Worm (Caenorhabditis elegans) whole organism, L4 larva: Measurements from ENCODE around the gene F21E9.2.

Experiments
- F26F4.8 ChIP-seq: fragments of 200-800 bp; sonication (Bioruptor generic); conservative IDR thresholded peaks from 2 replicates; pipeline ENCODE4 v1.3.6; 2022; ENCODE audit warnings: missing genetic modification characterization, missing compliant biosample characterization
- F37D6.2 ChIP-seq: sonication (generic microtip); optimal IDR thresholded peaks from 2 replicates; lab custom pipeline; 2016; ENCODE audit warnings: mild to moderate bottlenecking, missing genetic modification characterization, missing compliant biosample characterization
- F49E8.2 ChIP-seq: sonication (generic microtip); optimal IDR thresholded peaks from 2 replicates; lab custom pipeline; 2016; ENCODE audit warnings: missing compliant biosample characterization, mild to moderate bottlenecking, missing genetic modification characterization, borderline replicate concordance
- T20F7.1 ChIP-seq: fragments of 200-800 bp; sonication (Bioruptor generic); optimal IDR thresholded peaks from 2 replicates; lab custom pipeline; 2018; ENCODE audit warnings: mild to moderate bottlenecking, missing genetic modification characterization, missing compliant biosample characterization
- T26A8.4 ChIP-seq: fragments of 200-800 bp; sonication (Bioruptor generic); IDR thresholded peaks from 2 replicates; pipeline ENCODE4 v1.3.6; 2022; ENCODE audit warnings: missing genetic modification characterization, missing compliant biosample characterization
- Y48G9A.11 ChIP-seq: fragments of 200-800 bp; sonication (Bioruptor generic); IDR thresholded peaks from 2 replicates; pipeline ENCODE4 v1.3.6; 2022; ENCODE audit warnings: missing genetic modification reagents, missing genetic modification characterization, missing compliant biosample characterization
- Y75B8A.6 ChIP-seq: fragments of 200-800 bp; sonication (Bioruptor generic); IDR thresholded peaks from 2 replicates; pipeline ENCODE4 v1.3.6; 2022; ENCODE audit warnings: missing genetic modification reagents, missing genetic modification characterization, missing compliant biosample characterization
- ZK337.2 ChIP-seq: fragments of 200-800 bp; sonication (Bioruptor generic); IDR thresholded peaks from 2 replicates; pipeline ENCODE4 v1.3.6; 2022; ENCODE audit warnings: missing genetic modification reagents, missing genetic modification characterization, missing compliant biosample characterization
- ZK546.5 ChIP-seq, 2 experiments: sonication (generic microtip); optimal IDR thresholded peaks; 2 replicates each; lab custom pipeline; 2017; ENCODE audit warnings: missing biosample characterization in 2 of 2, missing genetic modification characterization in 2 of 2
- attf-4 ChIP-seq: sonication (generic microtip); optimal IDR thresholded peaks from 3 replicates; lab custom pipeline; 2017; ENCODE audit warnings: missing biosample characterization, missing genetic modification characterization
- ceh-20 ChIP-seq: fragments of 200-800 bp; sonication (Bioruptor generic); IDR thresholded peaks from 2 replicates; pipeline ENCODE4 v1.3.6; 2022; ENCODE audit warnings: missing genetic modification reagents, missing genetic modification characterization, missing compliant biosample characterization
- ceh-32 ChIP-seq: sonication (generic microtip); optimal IDR thresholded peaks from 2 replicates; lab custom pipeline; 2016; ENCODE audit warnings: mild to moderate bottlenecking, missing genetic modification characterization, missing compliant biosample characterization; ENCODE audit not compliant: poor library complexity
- ceh-44 ChIP-seq: fragments of 200-800 bp; sonication (Bioruptor generic); IDR thresholded peaks from 2 replicates; pipeline ENCODE4 v1.3.6; 2022; ENCODE audit warnings: missing genetic modification reagents, missing genetic modification characterization, missing compliant biosample characterization
- ceh-62 ChIP-seq: sonication (generic microtip); optimal IDR thresholded peaks from 2 replicates; lab custom pipeline; 2017; ENCODE audit warnings: missing biosample characterization, missing genetic modification characterization
- ceh-82 ChIP-seq: sonication (generic microtip); optimal IDR thresholded peaks from 2 replicates; lab custom pipeline; 2017; ENCODE audit warnings: missing biosample characterization, missing genetic modification characterization
- ces-1 ChIP-seq: fragments of 150-350 bp; sonication (generic microtip); optimal IDR thresholded peaks from 4 replicates; lab custom pipeline; 2014; ENCODE audit warnings: missing biosample characterization, missing genetic modification reagents, missing genetic modification characterization
- ctbp-1 ChIP-seq: fragments of 200-800 bp; sonication (Bioruptor generic); IDR thresholded peaks from 2 replicates; pipeline ENCODE4 v1.3.6; 2022; ENCODE audit warnings: missing genetic modification reagents, missing genetic modification characterization, missing compliant biosample characterization
- daf-12 ChIP-seq: fragments of 150-350 bp; optimal IDR thresholded peaks from 2 replicates; lab custom pipeline; 2014; ENCODE audit warnings: missing biosample characterization, missing genetic modification reagents, missing genetic modification characterization
- daf-16 ChIP-seq, 3 experiments: sonication (generic microtip); optimal IDR thresholded peaks; 2 replicates each; lab custom pipeline; 2016 to 2017; ENCODE audit warnings: missing genetic modification characterization in 3 of 3, missing genetic modification reagents in 3 of 3, mild to moderate bottlenecking in 2 of 3, missing compliant biosample characterization in 2 of 3, missing biosample characterization in 1 of 3, moderate library complexity in 1 of 3
- dmd-6 ChIP-seq: fragments of 200-800 bp; sonication (Bioruptor generic); IDR thresholded peaks from 2 replicates; pipeline ENCODE4 v1.3.6; 2022; ENCODE audit warnings: missing genetic modification reagents, missing genetic modification characterization, missing compliant biosample characterization
- dmd-8 ChIP-seq: fragments of 200-800 bp; sonication (Bioruptor generic); IDR thresholded peaks from 2 replicates; pipeline ENCODE4 v1.3.6; 2022; ENCODE audit warnings: missing genetic modification characterization, missing compliant biosample characterization
- dpl-1 ChIP-seq: fragments of 150-350 bp; optimal IDR thresholded peaks from 2 replicates; lab custom pipeline; 2014; ENCODE audit warnings: missing biosample characterization, missing genetic modification reagents, missing genetic modification characterization
- egl-27 ChIP-seq: sonication (generic microtip); optimal IDR thresholded peaks from 3 replicates; lab custom pipeline; 2017; ENCODE audit warnings: missing biosample characterization, missing genetic modification reagents, missing genetic modification characterization
- fkh-10 ChIP-seq: fragments of 150-350 bp; optimal IDR thresholded peaks from 2 replicates; lab custom pipeline; 2014; ENCODE audit warnings: missing biosample characterization, missing genetic modification reagents, missing genetic modification characterization
- hif-1 ChIP-seq, 2 experiments: sonication (generic microtip); optimal IDR thresholded peaks; 2 replicates each; lab custom pipeline; 2016 to 2017; ENCODE audit warnings: missing compliant biosample characterization in 2 of 2, missing genetic modification characterization in 2 of 2, missing genetic modification reagents in 2 of 2, missing genotype in 2 of 2, mild to moderate bottlenecking in 1 of 2
- hmg-1.1 ChIP-seq: fragments of 200-800 bp; sonication (Bioruptor generic); IDR thresholded peaks from 2 replicates; pipeline ENCODE4 v1.3.6; 2022; ENCODE audit warnings: missing genetic modification reagents, missing genetic modification characterization, missing compliant biosample characterization
- lin-13 ChIP-seq: fragments of 150-350 bp; optimal IDR thresholded peaks from 2 replicates; lab custom pipeline; 2014; ENCODE audit warnings: missing biosample characterization, missing genetic modification reagents, missing genetic modification characterization
- lin-29 ChIP-seq: fragments of 200-800 bp; sonication (Bioruptor generic); IDR thresholded peaks from 2 replicates; pipeline ENCODE4 v1.3.6; 2022; ENCODE audit warnings: missing genetic modification reagents, missing genetic modification characterization, missing compliant biosample characterization
- madf-5 ChIP-seq, 2 experiments: fragments of 200-800 bp; sonication (Bioruptor generic); IDR thresholded peaks; 2 replicates each; pipeline ENCODE4 v1.3.6; 2022; ENCODE audit warnings: missing compliant biosample characterization in 2 of 2, missing genetic modification characterization in 2 of 2
- mdt-29 ChIP-seq: fragments of 200-800 bp; sonication (Bioruptor generic); IDR thresholded peaks from 2 replicates; pipeline ENCODE4 v1.3.6; 2022; ENCODE audit warnings: missing genetic modification reagents, missing genetic modification characterization, missing compliant biosample characterization
- mxl-2 ChIP-seq: fragments of 200-800 bp; sonication (Bioruptor generic); conservative IDR thresholded peaks from 2 replicates; pipeline ENCODE4 v1.3.6; 2022; ENCODE audit warnings: missing genetic modification reagents, missing genetic modification characterization, missing compliant biosample characterization
- mxl-3 ChIP-seq: fragments of 200-800 bp; sonication (Bioruptor generic); optimal IDR thresholded peaks from 2 replicates; lab custom pipeline; 2018; ENCODE audit warnings: mild to moderate bottlenecking, missing genetic modification characterization, missing compliant biosample characterization
- nhr-237 ChIP-seq: sonication (generic microtip); optimal IDR thresholded peaks from 2 replicates; lab custom pipeline; 2017; ENCODE audit warnings: missing biosample characterization, missing genetic modification characterization
- nhr-42 ChIP-seq: fragments of 200-800 bp; sonication (Bioruptor generic); IDR thresholded peaks from 2 replicates; pipeline ENCODE4 v1.3.6; 2022; ENCODE audit warnings: missing genetic modification characterization, missing compliant biosample characterization
- nhr-48 ChIP-seq: sonication (generic microtip); optimal IDR thresholded peaks from 2 replicates; lab custom pipeline; 2016; ENCODE audit warnings: mild to moderate bottlenecking, missing genetic modification characterization, missing compliant biosample characterization
- nhr-76 ChIP-seq: fragments of 150-350 bp; optimal IDR thresholded peaks from 2 replicates; lab custom pipeline; 2014; ENCODE audit warnings: missing biosample characterization, missing genetic modification characterization
- pha-4 ChIP-seq, 2 experiments: fragments of 150-350 bp in 1 of 2; fragments of 200-800 bp in 1 of 2; sonication (Bioruptor generic) in 1 of 2; IDR thresholded peaks in 1 of 2; optimal IDR thresholded peaks in 1 of 2; 2 replicates each; pipeline versions ENCODE4 v1.3.6 to Lab custom; 2014 to 2022; ENCODE audit warnings: missing genetic modification characterization in 2 of 2, missing genetic modification reagents in 2 of 2, missing biosample characterization in 1 of 2, missing compliant biosample characterization in 1 of 2
- pqm-1 ChIP-seq: sonication (generic microtip); optimal IDR thresholded peaks from 2 replicates; lab custom pipeline; 2017; ENCODE audit warnings: missing biosample characterization, missing genetic modification characterization
- rbr-2 ChIP-seq: sonication (generic microtip); optimal IDR thresholded peaks from 2 replicates; lab custom pipeline; 2016; ENCODE audit warnings: missing genotype, missing genetic modification characterization, missing compliant biosample characterization
- snpc-1.2 ChIP-seq: fragments of 200-800 bp; sonication (Bioruptor generic); IDR thresholded peaks from 2 replicates; pipeline ENCODE4 v1.3.6; 2022; ENCODE audit warnings: missing genetic modification reagents, missing genetic modification characterization, missing compliant biosample characterization
- snpc-4 ChIP-seq: fragments of 150-350 bp; optimal IDR thresholded peaks from 2 replicates; lab custom pipeline; 2014; ENCODE audit warnings: missing biosample characterization, missing genetic modification characterization
- spr-1 ChIP-seq: sonication (generic microtip); optimal IDR thresholded peaks from 2 replicates; lab custom pipeline; 2016; ENCODE audit warnings: mild to moderate bottlenecking, missing genetic modification characterization, missing compliant biosample characterization
- spr-3 ChIP-seq: fragments of 200-800 bp; sonication (Bioruptor generic); optimal IDR thresholded peaks from 2 replicates; lab custom pipeline; 2018; ENCODE audit warnings: mild to moderate bottlenecking, missing genetic modification characterization, missing compliant biosample characterization
- unc-130 ChIP-seq: sonication (generic microtip); optimal IDR thresholded peaks from 2 replicates; lab custom pipeline; 2016; ENCODE audit warnings: missing genetic modification reagents, missing genetic modification characterization, missing compliant biosample characterization
- unc-39 ChIP-seq: sonication (generic microtip); optimal IDR thresholded peaks from 2 replicates; lab custom pipeline; 2017; ENCODE audit warnings: missing biosample characterization, missing genetic modification characterization
- unc-62 ChIP-seq, 3 experiments: fragments of 150-350 bp in 1 of 3; sonication (generic microtip); optimal IDR thresholded peaks in 2 of 3; peaks in 1 of 3; 1 replicate in 1 of 3; 2 replicates in 2 of 3; lab custom pipeline; 2014 to 2017; ENCODE audit warnings: missing biosample characterization in 3 of 3, missing genetic modification characterization in 3 of 3, missing genetic modification reagents in 3 of 3, missing genotype in 1 of 3
- zag-1 ChIP-seq: fragments of 150-350 bp; optimal IDR thresholded peaks from 2 replicates; lab custom pipeline; 2014; ENCODE audit warnings: missing biosample characterization, missing genetic modification characterization
- zfp-3 ChIP-seq: fragments of 200-800 bp; sonication (Bioruptor generic); conservative IDR thresholded peaks from 2 replicates; pipeline ENCODE4 v1.3.6; 2022; ENCODE audit warnings: missing genetic modification reagents, missing genetic modification characterization, missing compliant biosample characterization

The F21E9.2 gene

DNA sequence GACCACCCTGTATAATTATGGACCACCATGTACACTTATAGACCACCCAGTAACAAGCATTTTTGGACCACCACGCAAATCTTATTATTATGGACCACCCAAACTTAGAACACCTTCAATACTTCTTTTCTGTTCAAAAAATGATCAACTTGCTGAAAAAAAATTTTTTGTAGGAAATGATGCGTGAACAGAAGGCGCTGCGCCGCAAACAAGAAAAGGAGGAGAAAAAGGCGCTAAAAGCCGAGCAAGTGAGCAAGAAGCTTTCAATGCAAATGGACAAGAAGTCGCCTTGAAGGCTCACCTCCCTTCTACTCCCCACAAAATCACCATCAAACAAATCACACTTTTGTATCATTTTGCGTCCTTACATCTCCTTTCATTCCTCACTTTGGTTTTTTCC, 2.5 kb downstream of the F21E9.2 start:
- TF ChIP-seq unc-62 (GFP tag; optimal IDR thresholded peaks at IDR 0.05 in 1 of 2; lab: Kevin White, UChicago) (peak in 1 of 2 experiments; percentile 96), unc-62 (tag; optimal IDR thresholded peaks at IDR 0.05; lab: Kevin White, UChicago) (no peak), zag-1 (tag; lab: Kevin White, UChicago) (no peak)
- TF ChIP-seq, all 104 proteins: peak for 1

DNA sequence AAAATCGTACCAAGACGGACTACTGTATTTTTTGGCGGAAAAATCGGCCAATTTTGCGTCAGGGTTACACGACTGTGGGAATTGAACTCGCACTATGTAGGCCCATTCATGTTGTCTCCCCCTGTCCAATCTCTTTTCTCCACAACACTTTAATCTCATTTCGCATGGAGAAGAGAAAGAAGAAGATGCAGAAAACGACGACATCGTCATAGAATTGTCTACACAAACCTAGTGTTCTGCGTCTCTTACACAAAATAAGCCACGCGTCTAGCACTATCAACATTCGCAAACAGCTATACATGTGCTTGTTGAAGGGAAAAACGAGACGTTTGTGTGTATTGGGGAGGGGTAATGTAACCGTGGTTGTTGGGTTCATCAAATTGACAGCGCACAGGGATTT, 6.8 kb downstream of the F21E9.2 start:
- TF ChIP-seq spr-1 (tag; lab: Kevin White, UChicago), result peak; percentile 83
- no peak for TF ChIP-seq nhr-237 (tag; lab: Kevin White, UChicago)
- peak; percentile 96 for TF ChIP-seq mxl-3 (GFP tag; lab: Kevin White, UChicago)
- no peak for TF ChIP-seq egl-27 (tag; lab: Kevin White, UChicago)
- peak; percentile 69 for TF ChIP-seq dmd-6 (GFP tag; lab: Robert Waterston, UW)
- TF ChIP-seq snpc-1.2 (GFP tag; lab: Robert Waterston, UW), result no peak
- TF ChIP-seq T26A8.4 (GFP tag; lab: Robert Waterston, UW), result peak; percentile 90
- TF ChIP-seq attf-4 (tag; lab: Kevin White, UChicago), result no peak
- TF ChIP-seq ces-1 (GFP tag; lab: Kevin White, UChicago), result peak; percentile 59
- TF ChIP-seq ctbp-1 (GFP tag; lab: Robert Waterston, UW), result peak; percentile 81
- peak; percentile 85 for TF ChIP-seq fkh-10 (GFP tag; lab: Kevin White, UChicago)
- no peak for TF ChIP-seq Y48G9A.11 (GFP tag; lab: Robert Waterston, UW)
- TF ChIP-seq Y75B8A.6 (GFP tag; lab: Robert Waterston, UW), result no peak
- TF ChIP-seq F49E8.2 (tag; lab: Kevin White, UChicago), result no peak
- no peak for TF ChIP-seq mdt-29 (GFP tag; lab: Robert Waterston, UW)
- peak in 1 of 2 experiments; percentile 14 for TF ChIP-seq daf-16 (GFP tag; optimal IDR thresholded peaks at IDR 0.05; lab: Kevin White, UChicago)
- TF ChIP-seq daf-16 (tag; optimal IDR thresholded peaks at IDR 0.05; lab: Kevin White, UChicago), result peak; percentile 62
- peak; percentile 33 for TF ChIP-seq dpl-1 (GFP tag; lab: Kevin White, UChicago)
- no peak for TF ChIP-seq nhr-76
- no peak for TF ChIP-seq snpc-4 (tag; lab: Kevin White, UChicago)
- no peak for TF ChIP-seq daf-12
- peak in 1 of 2 experiments; percentile 49 for TF ChIP-seq hif-1 (tag; optimal IDR thresholded peaks at IDR 0.05; lab: Kevin White, UChicago)
- TF ChIP-seq lin-29 (GFP tag; lab: Robert Waterston, UW), result peak; percentile 69
- TF ChIP-seq unc-39 (tag; lab: Kevin White, UChicago), result no peak
- TF ChIP-seq madf-5 (GFP tag; IDR thresholded peaks at IDR 0.05; lab: Robert Waterston, UW), result no peak
- no peak for TF ChIP-seq F26F4.8 (GFP tag; lab: Robert Waterston, UW)
- peak; percentile 96 for TF ChIP-seq hmg-1.1
- no peak for TF ChIP-seq ceh-62 (tag; lab: Kevin White, UChicago)
- TF ChIP-seq T20F7.1, result peak; percentile 71
- no peak for TF ChIP-seq ZK546.5 (tag; optimal IDR thresholded peaks at IDR 0.05; lab: Kevin White, UChicago)
- TF ChIP-seq ceh-32 (tag; lab: Kevin White, UChicago), result no peak
- TF ChIP-seq pha-4 (GFP tag; IDR thresholded peaks at IDR 0.05; lab: Robert Waterston, UW), result peak; percentile 62; the same call in 1 of the 2 replicates
- no peak for TF ChIP-seq pha-4 (tag; optimal IDR thresholded peaks at IDR 0.05; lab: Kevin White, UChicago)
- TF ChIP-seq zfp-3 (GFP tag; lab: Robert Waterston, UW), result no peak
- TF ChIP-seq ceh-82, result no peak
- no peak for TF ChIP-seq ceh-44 (GFP tag; lab: Robert Waterston, UW)
- TF ChIP-seq lin-13 (GFP tag; lab: Kevin White, UChicago), result peak; percentile 80
- no peak for TF ChIP-seq unc-130 (GFP tag; lab: Kevin White, UChicago)
- TF ChIP-seq rbr-2 (tag; lab: Kevin White, UChicago), result peak; percentile 87
- TF ChIP-seq spr-3 (GFP tag; lab: Kevin White, UChicago), result peak; percentile 53
- TF ChIP-seq mxl-2 (GFP tag; lab: Robert Waterston, UW), result 0 out of 2 replicates have a peak, but pooled peaks have one; percentile 24
- no peak for TF ChIP-seq ZK337.2 (GFP tag; lab: Robert Waterston, UW)
- peak; percentile 92 for TF ChIP-seq F37D6.2 (tag; lab: Kevin White, UChicago)
- TF ChIP-seq nhr-48 (tag; lab: Kevin White, UChicago), result peak; percentile 63
- peak; percentile 79 for TF ChIP-seq ceh-20 (GFP tag; lab: Robert Waterston, UW)
- peak; percentile 87 for TF ChIP-seq nhr-42
- peak; percentile 4 for TF ChIP-seq pqm-1 (tag; lab: Kevin White, UChicago)
- no peak for TF ChIP-seq dmd-8 (GFP tag; lab: Robert Waterston, UW)
